ENCODE assay signal across 1 fruit fly cellular context in genomic region chr2L:8042645-8043281, dm6.
A peak's percentile ranks its signal among the peaks of the same experiment; 100 is the strongest.
TF ChIP-seq lines count a peak whose summit lies in the region.

Gene RpL36A, minus strand, starts transcription at chr2L:8042909.

TF ChIP-seq in whole organism, embryonic, 481 proteins besides CTCF, POLR2A, EP300 and RAD21 (continued from another document and continues in another):
- no peak; the same call in 1 of the 2 replicates for TF ChIP-seq Ada2b (GFP tag; IDR thresholded peaks at IDR 0.05; lab: Robert Waterston, UW)
- TF ChIP-seq gsb (GFP tag; IDR thresholded peaks at IDR 0.05; lab: Robert Waterston, UW) = no peak
- no peak for TF ChIP-seq CG31388 (GFP tag; optimal IDR thresholded peaks at IDR 0.05; lab: Kevin White, UChicago)
- TF ChIP-seq sr (GFP tag; IDR thresholded peaks at IDR 0.05; lab: Robert Waterston, UW) = peak; percentile 30; the same call in 1 of the 3 replicates
- TF ChIP-seq Bgb (GFP tag; IDR thresholded peaks at IDR 0.05; lab: Robert Waterston, UW; ENCODE audit: partially characterized antibody) = peak; percentile 97
- peak; percentile 81 for TF ChIP-seq B-H2 (GFP tag; optimal IDR thresholded peaks at IDR 0.05; lab: Kevin White, UChicago)
- TF ChIP-seq CG33557 (GFP tag; optimal IDR thresholded peaks at IDR 0.05; lab: Kevin White, UChicago) = peak; percentile 37
- TF ChIP-seq CG12299 (tag; optimal IDR thresholded peaks at IDR 0.05; lab: Kevin White, UChicago) = peak; percentile 50
- TF ChIP-seq NfI (GFP tag; optimal IDR thresholded peaks at IDR 0.05; lab: Kevin White, UChicago) = peak; percentile 83
- TF ChIP-seq slbo (GFP tag; IDR thresholded peaks at IDR 0.05; lab: Robert Waterston, UW) = peak; percentile 76
- TF ChIP-seq CG14860 (GFP tag; IDR thresholded peaks at IDR 0.05; lab: Robert Waterston, UW; ENCODE audit: partially characterized antibody) = peak; percentile 81
- TF ChIP-seq CG14441 (GFP tag; IDR thresholded peaks at IDR 0.05; lab: Robert Waterston, UW) = peak; percentile 51
- no peak for TF ChIP-seq CG3726 (GFP tag; IDR thresholded peaks at IDR 0.05; lab: Robert Waterston, UW)
- TF ChIP-seq NFAT (GFP tag; IDR thresholded peaks at IDR 0.05; lab: Robert Waterston, UW) = peak; percentile 82
- peak; percentile 21 for TF ChIP-seq Usf (GFP tag; optimal IDR thresholded peaks at IDR 0.05; lab: Kevin White, UChicago)
- TF ChIP-seq klu (GFP tag; IDR thresholded peaks at IDR 0.05; lab: Robert Waterston, UW) = no peak
- TF ChIP-seq pho (GFP tag; optimal IDR thresholded peaks at IDR 0.05; lab: Kevin White, UChicago) = peak; percentile 54
- peak; percentile 68 for TF ChIP-seq Fer3 (tag; optimal IDR thresholded peaks at IDR 0.05; lab: Kevin White, UChicago)
- TF ChIP-seq C15 (GFP tag; IDR thresholded peaks at IDR 0.05; lab: Robert Waterston, UW) = 0 out of 3 replicates have a peak, but pooled peaks have one; percentile 11
- peak; percentile 62 for TF ChIP-seq ATbp (GFP tag; optimal IDR thresholded peaks at IDR 0.05; lab: Kevin White, UChicago)
- peak; percentile 10 for TF ChIP-seq CG17829 (tag; optimal IDR thresholded peaks at IDR 0.05; lab: Kevin White, UChicago)
- TF ChIP-seq Dfd (GFP tag; optimal IDR thresholded peaks at IDR 0.05; lab: Kevin White, UChicago) = no peak
- peak; percentile 42 for TF ChIP-seq sens-2 (GFP tag; IDR thresholded peaks at IDR 0.05; lab: Robert Waterston, UW)
- TF ChIP-seq seq (GFP tag; IDR thresholded peaks at IDR 0.05; lab: Robert Waterston, UW) = peak; percentile 50; the same call in 1 of the 2 replicates
- peak; percentile 82 for TF ChIP-seq sens (GFP tag; lab: Kevin White, UChicago)
- peak; percentile 40 for TF ChIP-seq CG13424 (tag; optimal IDR thresholded peaks at IDR 0.05; lab: Kevin White, UChicago)
- no peak for TF ChIP-seq cato (GFP tag; optimal IDR thresholded peaks at IDR 0.05; lab: Kevin White, UChicago; ENCODE audit: borderline replicate concordance)
- peak; percentile 27 for TF ChIP-seq ac (GFP tag; optimal IDR thresholded peaks at IDR 0.05; lab: Kevin White, UChicago)
- peak; percentile 15; the same call in 1 of the 2 replicates for TF ChIP-seq CG6272 (GFP tag; IDR thresholded peaks at IDR 0.05; lab: Robert Waterston, UW)
- no peak for TF ChIP-seq Ssrp (tag; optimal IDR thresholded peaks at IDR 0.05; lab: Kevin White, UChicago)
- TF ChIP-seq CG6765 (GFP tag; optimal IDR thresholded peaks at IDR 0.05; lab: Kevin White, UChicago) = peak; percentile 81
- TF ChIP-seq CG12659 (GFP tag; optimal IDR thresholded peaks at IDR 0.05; lab: Kevin White, UChicago) = peak; percentile 81
- TF ChIP-seq cg (GFP tag; optimal IDR thresholded peaks at IDR 0.05; lab: Kevin White, UChicago) = no peak
- no peak for TF ChIP-seq Neu2 (GFP tag; optimal IDR thresholded peaks at IDR 0.05; lab: Kevin White, UChicago; ENCODE audit: borderline replicate concordance)
- TF ChIP-seq CG4282 (GFP tag; optimal IDR thresholded peaks at IDR 0.05; lab: Kevin White, UChicago) = peak; percentile 60
- TF ChIP-seq H15 (GFP tag; IDR thresholded peaks at IDR 0.05; lab: Robert Waterston, UW) = no peak
- TF ChIP-seq fd102C (GFP tag; optimal IDR thresholded peaks at IDR 0.05; lab: Kevin White, UChicago) = no peak
- no peak for TF ChIP-seq CG15011 (GFP tag; optimal IDR thresholded peaks at IDR 0.05; lab: Kevin White, UChicago)
- no peak for TF ChIP-seq kni (GFP tag; optimal IDR thresholded peaks at IDR 0.05; lab: Kevin White, UChicago)
- no peak for TF ChIP-seq CG6654 (GFP tag; optimal IDR thresholded peaks at IDR 0.05; lab: Kevin White, UChicago)
- no peak for TF ChIP-seq CG7839 (tag; optimal IDR thresholded peaks at IDR 0.05; lab: Kevin White, UChicago)
- no peak for TF ChIP-seq CG16779 (GFP tag; IDR thresholded peaks at IDR 0.05; lab: Robert Waterston, UW)
- TF ChIP-seq Lhr (GFP tag; optimal IDR thresholded peaks at IDR 0.05; lab: Kevin White, UChicago) = peak; percentile 16
- TF ChIP-seq CG43689 (GFP tag; IDR thresholded peaks at IDR 0.05; lab: Robert Waterston, UW) = no peak
- TF ChIP-seq tin (GFP tag; optimal IDR thresholded peaks at IDR 0.05; lab: Kevin White, UChicago) = peak; percentile 40
- TF ChIP-seq CG34376 (GFP tag; optimal IDR thresholded peaks at IDR 0.05; lab: Kevin White, UChicago) = peak; percentile 85
- TF ChIP-seq HmgD (GFP tag; optimal IDR thresholded peaks at IDR 0.05; lab: Kevin White, UChicago) = peak; percentile 69
- no peak for TF ChIP-seq Poxn (GFP tag; IDR thresholded peaks at IDR 0.05; lab: Robert Waterston, UW)
- peak; percentile 6; the same call in 1 of the 2 replicates for TF ChIP-seq CG6689 (GFP tag; IDR thresholded peaks at IDR 0.05; lab: Robert Waterston, UW)
- TF ChIP-seq salm (tag; optimal IDR thresholded peaks at IDR 0.05; lab: Kevin White, UChicago) = peak; percentile 29
- TF ChIP-seq BEAF-32 (GFP tag; optimal IDR thresholded peaks at IDR 0.05; lab: Kevin White, UChicago) = peak; percentile 92
- TF ChIP-seq bab2 (GFP tag; optimal IDR thresholded peaks at IDR 0.05; lab: Kevin White, UChicago) = no peak
- TF ChIP-seq dysf (GFP tag; IDR thresholded peaks at IDR 0.05; lab: Robert Waterston, UW) = peak; percentile 64; the same call in 2 of the 3 replicates
- peak; percentile 31 for TF ChIP-seq CG34224 (GFP tag; IDR thresholded peaks at IDR 0.05; lab: Robert Waterston, UW; ENCODE audit: partially characterized antibody)
- peak; percentile 86 for TF ChIP-seq inv (GFP tag; IDR thresholded peaks at IDR 0.05; lab: Robert Waterston, UW; ENCODE audit: partially characterized antibody)
- peak; percentile 66 for TF ChIP-seq CG11247 (GFP tag; IDR thresholded peaks at IDR 0.05; lab: Robert Waterston, UW)
- TF ChIP-seq CG10543 (GFP tag; optimal IDR thresholded peaks at IDR 0.05; lab: Kevin White, UChicago) = peak; percentile 58
- peak; percentile 29 to 47 for TF ChIP-seq Hr51 (GFP tag; optimal IDR thresholded peaks at IDR 0.05; lab: Kevin White, UChicago)
- peak; percentile 60 for TF ChIP-seq grau (tag; optimal IDR thresholded peaks at IDR 0.05; lab: Kevin White, UChicago)
- no peak for TF ChIP-seq ro (GFP tag; IDR thresholded peaks at IDR 0.05; lab: Robert Waterston, UW)
- peak; percentile 18; the same call in 1 of the 2 replicates for TF ChIP-seq ttk (GFP tag; IDR thresholded peaks at IDR 0.05; lab: Robert Waterston, UW)
- TF ChIP-seq HLHmδ (GFP tag; optimal IDR thresholded peaks at IDR 0.05; lab: Kevin White, UChicago) = peak; percentile 52
- TF ChIP-seq bigmax (GFP tag; optimal IDR thresholded peaks at IDR 0.05; lab: Kevin White, UChicago) = peak; percentile 4
- TF ChIP-seq dimm (GFP tag; IDR thresholded peaks at IDR 0.05; lab: Robert Waterston, UW) = no peak
- no peak for TF ChIP-seq CG15073 (GFP tag; optimal IDR thresholded peaks at IDR 0.05; lab: Kevin White, UChicago)
- no peak for TF ChIP-seq Oaz (GFP tag; IDR thresholded peaks at IDR 0.05; lab: Robert Waterston, UW)
- TF ChIP-seq gcm2 (GFP tag; optimal IDR thresholded peaks at IDR 0.05; lab: Kevin White, UChicago) = peak; percentile 47
- no peak for TF ChIP-seq gfzf (GFP tag; optimal IDR thresholded peaks at IDR 0.05; lab: Kevin White, UChicago)
- TF ChIP-seq gro (GFP tag; optimal IDR thresholded peaks at IDR 0.05; lab: Kevin White, UChicago) = no peak
- TF ChIP-seq Sry-β (GFP tag; optimal IDR thresholded peaks at IDR 0.05; lab: Kevin White, UChicago) = no peak
- peak; percentile 75 for TF ChIP-seq CG12071 (GFP tag; optimal IDR thresholded peaks at IDR 0.05; lab: Kevin White, UChicago)
- TF ChIP-seq CG5180 (GFP tag; optimal IDR thresholded peaks at IDR 0.05; lab: Kevin White, UChicago) = no peak
- peak; percentile 43 for TF ChIP-seq fd3F (GFP tag; optimal IDR thresholded peaks at IDR 0.05; lab: Kevin White, UChicago)
- TF ChIP-seq corto (GFP tag; optimal IDR thresholded peaks at IDR 0.05; lab: Kevin White, UChicago) = no peak
- TF ChIP-seq danr (GFP tag; IDR thresholded peaks at IDR 0.05; lab: Robert Waterston, UW) = no peak
- peak; percentile 57 for TF ChIP-seq CG9817 (tag; optimal IDR thresholded peaks at IDR 0.05; lab: Kevin White, UChicago)
- no peak for TF ChIP-seq ash1 (GFP tag; optimal IDR thresholded peaks at IDR 0.05; lab: Kevin White, UChicago)
- peak; percentile 49; the same call in 2 of the 3 replicates for TF ChIP-seq Mrtf (GFP tag; IDR thresholded peaks at IDR 0.05; lab: Robert Waterston, UW)
- peak; percentile 37 for TF ChIP-seq ERR (GFP tag; optimal IDR thresholded peaks at IDR 0.05; lab: Kevin White, UChicago)
- TF ChIP-seq ci (GFP tag; IDR thresholded peaks at IDR 0.05; lab: Robert Waterston, UW) = peak; percentile 84
- peak; percentile 43 for TF ChIP-seq CG8944 (GFP tag; optimal IDR thresholded peaks at IDR 0.05; lab: Kevin White, UChicago)
- TF ChIP-seq Abd-B (GFP tag; optimal IDR thresholded peaks at IDR 0.05; lab: Kevin White, UChicago) = no peak
- TF ChIP-seq CG18764 (GFP tag; optimal IDR thresholded peaks at IDR 0.05; lab: Kevin White, UChicago) = no peak
- no peak for TF ChIP-seq CG10431 (GFP tag; optimal IDR thresholded peaks at IDR 0.05; lab: Kevin White, UChicago)
- TF ChIP-seq Xrp1 (GFP tag; IDR thresholded peaks at IDR 0.05; lab: Robert Waterston, UW) = peak; percentile 12; the same call in 1 of the 2 replicates
- TF ChIP-seq CG7963 (GFP tag; IDR thresholded peaks at IDR 0.05; lab: Robert Waterston, UW; ENCODE audit: partially characterized antibody) = peak; percentile 91
- no peak for TF ChIP-seq tll (GFP tag; optimal IDR thresholded peaks at IDR 0.05; lab: Kevin White, UChicago)
- peak; percentile 93 for TF ChIP-seq Ets65A (GFP tag; lab: Kevin White, UChicago)
- TF ChIP-seq CG10959 (GFP tag; IDR thresholded peaks at IDR 0.05; lab: Robert Waterston, UW) = no peak; the same call in 1 of the 2 replicates
- TF ChIP-seq CG10979 (tag; optimal IDR thresholded peaks at IDR 0.05; lab: Kevin White, UChicago) = no peak
- TF ChIP-seq pzg (GFP tag; optimal IDR thresholded peaks at IDR 0.05; lab: Kevin White, UChicago) = peak; percentile 75
- peak; percentile 54 for TF ChIP-seq gcm (GFP tag; optimal IDR thresholded peaks at IDR 0.05; lab: Kevin White, UChicago)
- TF ChIP-seq dan (GFP tag; IDR thresholded peaks at IDR 0.05; lab: Robert Waterston, UW) = no peak
- peak; percentile 69 for TF ChIP-seq fd64A (GFP tag; optimal IDR thresholded peaks at IDR 0.05; lab: Kevin White, UChicago)
- 0 out of 2 replicates have a peak, but pooled peaks have one; percentile 16 for TF ChIP-seq ara (GFP tag; IDR thresholded peaks at IDR 0.05; lab: Robert Waterston, UW)
- TF ChIP-seq CG10565 (GFP tag; optimal IDR thresholded peaks at IDR 0.05; lab: Kevin White, UChicago) = no peak
- peak; percentile 64 for TF ChIP-seq CG13775 (GFP tag; optimal IDR thresholded peaks at IDR 0.05; lab: Kevin White, UChicago)
- no peak for TF ChIP-seq CG18599 (GFP tag; optimal IDR thresholded peaks at IDR 0.05; lab: Kevin White, UChicago)
- TF ChIP-seq Xbp1 (GFP tag; optimal IDR thresholded peaks at IDR 0.05; lab: Kevin White, UChicago) = peak; percentile 55
- peak; percentile 6 for TF ChIP-seq trh (GFP tag; optimal IDR thresholded peaks at IDR 0.05; lab: Kevin White, UChicago)
- peak; percentile 94 for TF ChIP-seq bbx (GFP tag; IDR thresholded peaks at IDR 0.05; lab: Robert Waterston, UW; ENCODE audit: partially characterized antibody)
- 0 out of 3 replicates have a peak, but pooled peaks have one; percentile 33 for TF ChIP-seq ase (GFP tag; IDR thresholded peaks at IDR 0.05; lab: Robert Waterston, UW)
- TF ChIP-seq CG11560 (tag; IDR thresholded peaks at IDR 0.05; lab: Robert Waterston, UW) = no peak
- TF ChIP-seq Dp (GFP tag; optimal IDR thresholded peaks at IDR 0.05; lab: Kevin White, UChicago) = peak; percentile 22
- TF ChIP-seq Rfx (GFP tag; IDR thresholded peaks at IDR 0.05; lab: Robert Waterston, UW) = peak; percentile 81
- TF ChIP-seq unpg (GFP tag; optimal IDR thresholded peaks at IDR 0.05; lab: Kevin White, UChicago) = peak; percentile 64
- no peak for TF ChIP-seq pan (optimal IDR thresholded peaks at IDR 0.05; lab: Kevin White, UChicago)
- TF ChIP-seq pan (GFP tag; optimal IDR thresholded peaks at IDR 0.05 in 1 of 2, IDR thresholded peaks at IDR 0.05 in 1 of 2) = peak in 1 of 2 experiments; percentile 56
- TF ChIP-seq sqz (GFP tag; optimal IDR thresholded peaks at IDR 0.05; lab: Kevin White, UChicago) = no peak
- no peak for TF ChIP-seq hth (optimal IDR thresholded peaks at IDR 0.05; lab: Kevin White, UChicago)
- TF ChIP-seq Antp (GFP tag; optimal IDR thresholded peaks at IDR 0.05; lab: Kevin White, UChicago) = no peak
- no peak for TF ChIP-seq CG13123 (GFP tag; optimal IDR thresholded peaks at IDR 0.05; lab: Kevin White, UChicago)
- peak; percentile 76 for TF ChIP-seq Fer1 (GFP tag; optimal IDR thresholded peaks at IDR 0.05; lab: Kevin White, UChicago)
- no peak for TF ChIP-seq ewg (GFP tag; optimal IDR thresholded peaks at IDR 0.05; lab: Kevin White, UChicago)
- peak; percentile 52 for TF ChIP-seq CG15514 (GFP tag; optimal IDR thresholded peaks at IDR 0.05; lab: Kevin White, UChicago)
- TF ChIP-seq disco-r (GFP tag; optimal IDR thresholded peaks at IDR 0.05; lab: Kevin White, UChicago) = peak; percentile 53
- no peak for TF ChIP-seq fru (optimal IDR thresholded peaks at IDR 0.05; lab: Kevin White, UChicago)
- TF ChIP-seq CG10366 (GFP tag; IDR thresholded peaks at IDR 0.05; lab: Robert Waterston, UW) = peak; percentile 60
- TF ChIP-seq CG8765 (GFP tag; IDR thresholded peaks at IDR 0.05; lab: Robert Waterston, UW) = no peak
- no peak for TF ChIP-seq CG2889 (GFP tag; IDR thresholded peaks at IDR 0.05; lab: Robert Waterston, UW)
- TF ChIP-seq CoRest (tag; optimal IDR thresholded peaks at IDR 0.05; lab: Kevin White, UChicago) = peak; percentile 55
- TF ChIP-seq CG2199 (GFP tag; IDR thresholded peaks at IDR 0.05; lab: Robert Waterston, UW) = 0 out of 3 replicates have a peak, but pooled peaks have one; percentile 63
- peak; percentile 60 for TF ChIP-seq CG13624 (GFP tag; optimal IDR thresholded peaks at IDR 0.05; lab: Kevin White, UChicago)
- peak; percentile 41 for TF ChIP-seq phol (tag; optimal IDR thresholded peaks at IDR 0.05; lab: Kevin White, UChicago)
- no peak for TF ChIP-seq CG4404 (GFP tag; IDR thresholded peaks at IDR 0.05; lab: Robert Waterston, UW)
- TF ChIP-seq ato (GFP tag; IDR thresholded peaks at IDR 0.05; lab: Robert Waterston, UW; ENCODE audit: partially characterized antibody) = peak; percentile 91
- no peak for TF ChIP-seq gem (tag; optimal IDR thresholded peaks at IDR 0.05; lab: Kevin White, UChicago)
- TF ChIP-seq sima (GFP tag; optimal IDR thresholded peaks at IDR 0.05; lab: Kevin White, UChicago) = no peak
- TF ChIP-seq CG18262 (tag; optimal IDR thresholded peaks at IDR 0.05; lab: Kevin White, UChicago) = no peak
- no peak for TF ChIP-seq CG17568 (GFP tag; optimal IDR thresholded peaks at IDR 0.05; lab: Kevin White, UChicago)
- peak; percentile 97 for TF ChIP-seq amos (GFP tag; IDR thresholded peaks at IDR 0.05; lab: Robert Waterston, UW; ENCODE audit: partially characterized antibody)
- TF ChIP-seq Mes4 (GFP tag; optimal IDR thresholded peaks at IDR 0.05; lab: Kevin White, UChicago) = peak; percentile 92
